Worm (Caenorhabditis elegans): Measurements from ENCODE around the gene rsef-1.

DNA sequence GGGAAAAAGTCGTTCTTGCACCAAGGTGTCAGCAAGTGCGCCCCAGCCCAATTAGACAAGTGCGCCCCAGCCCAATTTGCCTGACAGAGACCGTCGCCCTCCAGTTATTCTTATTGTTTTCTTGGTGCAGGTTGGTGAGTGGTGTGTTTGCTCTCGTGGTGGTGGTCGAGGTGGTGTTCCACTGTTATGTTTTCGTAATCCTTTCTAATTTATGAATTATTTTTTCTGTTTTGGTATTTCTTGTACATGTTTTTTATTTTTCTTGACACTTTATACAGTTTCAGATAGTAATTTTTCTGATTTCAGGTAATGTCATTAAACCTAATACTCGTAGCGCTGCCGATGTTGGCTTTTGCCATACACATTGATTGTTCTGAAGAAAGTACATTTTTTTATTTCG, 50.0 kb downstream of the rsef-1 start, which contains the start of gene Y48D7A.1:
- no peak for TF ChIP-seq elt-1 (tag; optimal IDR thresholded peaks at IDR 0.05; ENCODE audit: borderline replicate concordance, insufficient read depth)
- no peak for TF ChIP-seq ces-1 (GFP tag; optimal IDR thresholded peaks at IDR 0.05)

All from whole organism, mixed stage, embryonic.